Worm (Caenorhabditis elegans): Measurements from ENCODE around the gene F40B5.2.

ce11 chrX:8362379-8362778, 5.3 kb upstream of the F40B5.2 start:
- TF ChIP-seq rbr-2 (tag; optimal IDR thresholded peaks at IDR 0.05) (no peak), nhr-237 (tag; optimal IDR thresholded peaks at IDR 0.05) (no peak), ztf-11 (tag; optimal IDR thresholded peaks at IDR 0.05) (no peak), ama-1 (optimal IDR thresholded peaks at IDR 0.05) (no peak), zfp-3 (GFP tag; conservative IDR thresholded peaks at IDR 0.05) (no peak), zag-1 (tag; optimal IDR thresholded peaks at IDR 0.05) (no peak)

All from whole organism, L4 larva.